Worm (Caenorhabditis elegans) whole organism, late embryonic: ENCODE data around the gene K09C8.8.

ENCODE experiments used
- F13H6.1 ChIP-seq: sonication (generic microtip); optimal IDR thresholded peaks from 2 replicates; lab custom pipeline; 2016; ENCODE audit warnings: missing genetic modification characterization, missing compliant biosample characterization
- T23F11.4 ChIP-seq: fragments of 200-800 bp; sonication (Bioruptor generic); optimal IDR thresholded peaks from 2 replicates; lab custom pipeline; 2018; ENCODE audit warnings: mild to moderate bottlenecking, missing genetic modification characterization, missing compliant biosample characterization
- ama-1 ChIP-seq: fragments of 150-350 bp; optimal IDR thresholded peaks from 2 replicates; lab custom pipeline; 2014
- ceh-30 ChIP-seq: fragments of 150-350 bp; optimal IDR thresholded peaks from 2 replicates; lab custom pipeline; 2014; ENCODE audit warnings: missing biosample characterization, missing genetic modification characterization
- ceh-34 ChIP-seq: sonication (generic microtip); optimal IDR thresholded peaks from 2 replicates; lab custom pipeline; 2016; ENCODE audit warnings: mild to moderate bottlenecking, missing genetic modification characterization, missing compliant biosample characterization
- fkh-6 ChIP-seq: sonication (generic microtip); optimal IDR thresholded peaks from 2 replicates; lab custom pipeline; 2016; ENCODE audit warnings: missing genetic modification characterization, missing compliant biosample characterization
- madf-2 ChIP-seq: sonication (generic microtip); optimal IDR thresholded peaks from 2 replicates; lab custom pipeline; 2017; ENCODE audit warnings: missing genetic modification characterization, missing compliant biosample characterization
- nhr-11 ChIP-seq: fragments of 150-350 bp; optimal IDR thresholded peaks from 2 replicates; lab custom pipeline; 2014; ENCODE audit warnings: missing biosample characterization, missing genetic modification characterization
- pha-4 ChIP-seq: fragments of 150-350 bp; optimal IDR thresholded peaks from 2 replicates; lab custom pipeline; 2018; ENCODE audit warnings: missing biosample characterization, missing genetic modification reagents, missing genetic modification characterization
- sdc-2 ChIP-seq: sonication (generic microtip); optimal IDR thresholded peaks from 2 replicates; lab custom pipeline; 2016; ENCODE audit warnings: missing genotype, missing genetic modification characterization, missing compliant biosample characterization
- sox-2 ChIP-seq: fragments of 200-800 bp; sonication (Bioruptor generic); IDR thresholded peaks from 2 replicates; pipeline ENCODE4 v1.3.6; 2022; ENCODE audit warnings: missing genetic modification reagents, missing genetic modification characterization, missing compliant biosample characterization
- unc-55 ChIP-seq: sonication (generic microtip); optimal IDR thresholded peaks from 2 replicates; lab custom pipeline; 2017; ENCODE audit warnings: missing biosample characterization, missing genetic modification reagents, missing genetic modification characterization
- unc-86 ChIP-seq: sonication (generic microtip); optimal IDR thresholded peaks from 2 replicates; lab custom pipeline; 2016; ENCODE audit warnings: missing genetic modification characterization, missing compliant biosample characterization
- ztf-16 ChIP-seq: sonication (generic microtip); optimal IDR thresholded peaks from 2 replicates; lab custom pipeline; 2017; ENCODE audit warnings: missing genetic modification characterization, missing compliant biosample characterization

- TF ChIP-seq unc-55 (GFP tag; lab: Kevin White, UChicago), result no peak
- no peak for TF ChIP-seq F13H6.1 (tag; lab: Kevin White, UChicago)
- TF ChIP-seq sox-2, result no peak
- TF ChIP-seq ceh-30 (tag; lab: Kevin White, UChicago), result no peak
- TF ChIP-seq ama-1 (lab: Kevin White, UChicago), result no peak
- no peak for TF ChIP-seq madf-2 (tag; lab: Kevin White, UChicago)
- no peak for TF ChIP-seq pha-4
- no peak for TF ChIP-seq fkh-6 (tag; lab: Kevin White, UChicago)
- TF ChIP-seq ceh-34, result no peak
- TF ChIP-seq unc-86 (tag; lab: Kevin White, UChicago), result no peak
- TF ChIP-seq T23F11.4, result no peak
- TF ChIP-seq ztf-16 (tag; lab: Kevin White, UChicago), result no peak
- TF ChIP-seq nhr-11 (tag; lab: Kevin White, UChicago), result no peak
- no peak for TF ChIP-seq sdc-2
Observed at ce11 chrX:10958427-10958826, 12.3 kb upstream of the K09C8.8 start, which contains the start of gene nlp-19.
